Worm (Caenorhabditis elegans) whole organism, midembryonic: ENCODE data around the gene srh-97.

ENCODE experiments used
- T22C8.4 ChIP-seq: fragments of 200-800 bp; sonication (Bioruptor generic); IDR thresholded peaks from 2 replicates; pipeline ENCODE4 v1.3.6; 2022; ENCODE audit warnings: missing genetic modification characterization, missing compliant biosample characterization
- cog-1 ChIP-seq: sonication (generic microtip); optimal IDR thresholded peaks from 2 replicates; lab custom pipeline; 2016; ENCODE audit warnings: missing genetic modification characterization, missing compliant biosample characterization
- flt-1 ChIP-seq: fragments of 200-800 bp; sonication (Bioruptor generic); IDR thresholded peaks from 2 replicates; pipeline ENCODE4 v1.3.6; 2022; ENCODE audit warnings: missing genetic modification characterization, missing compliant biosample characterization
- klf-2 ChIP-seq: fragments of 200-800 bp; sonication (Bioruptor generic); conservative IDR thresholded peaks from 2 replicates; pipeline ENCODE4 v1.3.6; 2022; ENCODE audit warnings: missing genetic modification reagents, missing genetic modification characterization, missing compliant biosample characterization
- med-1 ChIP-seq: sonication (generic microtip); optimal IDR thresholded peaks from 2 replicates; lab custom pipeline; 2017; ENCODE audit warnings: missing genetic modification characterization, mild to moderate bottlenecking, missing compliant biosample characterization, antibody characterized with exemption, missing genetic modification reagents; ENCODE audit not compliant: insufficient read depth
- ref-1 ChIP-seq: fragments of 200-800 bp; sonication (Bioruptor generic); conservative IDR thresholded peaks from 2 replicates; pipeline ENCODE4 v1.3.6; 2022; ENCODE audit warnings: missing genetic modification reagents, missing genetic modification characterization, missing compliant biosample characterization
- tab-1 ChIP-seq: fragments of 200-800 bp; sonication (Bioruptor generic); IDR thresholded peaks from 2 replicates; pipeline ENCODE4 v1.3.6; 2022; ENCODE audit warnings: missing genetic modification characterization, missing compliant biosample characterization
- ztf-23 ChIP-seq: fragments of 200-800 bp; sonication (Bioruptor generic); IDR thresholded peaks from 2 replicates; pipeline ENCODE4 v1.3.6; 2022; ENCODE audit warnings: missing genetic modification reagents, missing genetic modification characterization, missing compliant biosample characterization
- ztf-29 ChIP-seq: fragments of 200-800 bp; sonication (Bioruptor generic); IDR thresholded peaks from 2 replicates; pipeline ENCODE4 v1.3.6; 2022; ENCODE audit warnings: missing genetic modification reagents, missing genetic modification characterization, missing compliant biosample characterization

The srh-97 gene

ce11 chrV:17019690-17020089 lies 2.8 kb downstream of the srh-97 start, which contains the start of gene F49H6.17:
Gene F49H6.17, plus strand, starts transcription at chrV:17019990.
- TF ChIP-seq T22C8.4 (GFP tag; lab: Robert Waterston, UW) = no peak
- no peak for TF ChIP-seq flt-1 (GFP tag; lab: Robert Waterston, UW)
- no peak for TF ChIP-seq tab-1 (GFP tag; lab: Robert Waterston, UW)
- no peak for TF ChIP-seq ztf-23 (GFP tag; lab: Robert Waterston, UW)

- no peak for TF ChIP-seq cog-1 (tag; lab: Kevin White, UChicago)
- TF ChIP-seq T22C8.4 (GFP tag; lab: Robert Waterston, UW) = no peak
- no peak for TF ChIP-seq ztf-29 (GFP tag; lab: Robert Waterston, UW)
- no peak for TF ChIP-seq flt-1 (GFP tag; lab: Robert Waterston, UW)
- TF ChIP-seq med-1 = no peak
- TF ChIP-seq klf-2 = no peak
- no peak for TF ChIP-seq tab-1 (GFP tag; lab: Robert Waterston, UW)
- TF ChIP-seq ref-1 (GFP tag; lab: Robert Waterston, UW) = no peak
- no peak for TF ChIP-seq ztf-23 (GFP tag; lab: Robert Waterston, UW)
These were observed 4.5 kb downstream of the srh-97 start, which contains the start of gene F49H6.12 for ce11 chrV:17021361-17021760. Gene F49H6.12, minus strand, starts transcription at chrV:17021461.

ce11 chrV:17022100-17022499 lies 5.2 kb downstream of the srh-97 start:
- TF ChIP-seq tab-1 (GFP tag; lab: Robert Waterston, UW) = 0 out of 2 replicates have a peak, but pooled peaks have one; percentile 25

ce11 chrV:17022613-17023322 lies 5.9 kb downstream of the srh-97 start, which contains the start of the genes F49H6.8 and F49H6.5:
Gene F49H6.8, minus strand, starts transcription at chrV:17022663.
Gene F49H6.5, plus strand, starts transcription at chrV:17023241.
- TF ChIP-seq tab-1 (GFP tag; lab: Robert Waterston, UW) (no peak), flt-1 (GFP tag; lab: Robert Waterston, UW) (no peak), T22C8.4 (GFP tag; lab: Robert Waterston, UW) (no peak)

- TF ChIP-seq T22C8.4 (GFP tag; lab: Robert Waterston, UW) (no peak), cog-1 (tag; lab: Kevin White, UChicago) (no peak), flt-1 (GFP tag; lab: Robert Waterston, UW) (no peak), ztf-23 (GFP tag; lab: Robert Waterston, UW) (no peak), ztf-29 (GFP tag; lab: Robert Waterston, UW) (no peak)
These were observed 9.4 kb downstream of the srh-97 start, which contains the start of gene F49H6.15 for ce11 chrV:17026289-17026688. Gene F49H6.15, minus strand, starts transcription at chrV:17026389.

- no peak for TF ChIP-seq ref-1 (GFP tag; lab: Robert Waterston, UW)
- TF ChIP-seq med-1 = no peak
- no peak for TF ChIP-seq T22C8.4 (GFP tag; lab: Robert Waterston, UW)
- TF ChIP-seq ztf-23 (GFP tag; lab: Robert Waterston, UW) = no peak
These were observed 13.5 kb downstream of the srh-97 start for ce11 chrV:17030430-17030829.

- TF ChIP-seq ref-1 (GFP tag; lab: Robert Waterston, UW) (no peak), ztf-23 (GFP tag; lab: Robert Waterston, UW) (no peak), med-1 (no peak)
These were observed 19.0 kb downstream of the srh-97 start, which contains the start of gene srz-94 for ce11 chrV:17035850-17036249. Gene srz-94, minus strand, starts transcription at chrV:17035950.

ce11 chrV:17042263-17042662 lies 25.4 kb downstream of the srh-97 start, which contains the start of gene hpo-33:
Gene hpo-33, plus strand, starts transcription at chrV:17042563.
- no peak for TF ChIP-seq ztf-29 (GFP tag; lab: Robert Waterston, UW)

ce11 chrV:17044500-17044899 lies 27.6 kb downstream of the srh-97 start, which contains the start of gene F28B1.2:
Gene F28B1.2, plus strand, starts transcription at chrV:17044800.
- TF ChIP-seq ztf-23 (GFP tag; lab: Robert Waterston, UW) (no peak), klf-2 (no peak), T22C8.4 (GFP tag; lab: Robert Waterston, UW) (no peak), ztf-29 (GFP tag; lab: Robert Waterston, UW) (no peak), ref-1 (GFP tag; lab: Robert Waterston, UW) (no peak), tab-1 (GFP tag; lab: Robert Waterston, UW) (no peak), cog-1 (tag; lab: Kevin White, UChicago) (no peak), med-1 (no peak), flt-1 (GFP tag; lab: Robert Waterston, UW) (no peak)

- TF ChIP-seq ztf-23 (GFP tag; lab: Robert Waterston, UW) = no peak
- TF ChIP-seq med-1 = no peak
- TF ChIP-seq cog-1 (tag; lab: Kevin White, UChicago) = no peak
- TF ChIP-seq tab-1 (GFP tag; lab: Robert Waterston, UW) = no peak
- TF ChIP-seq ref-1 (GFP tag; lab: Robert Waterston, UW) = no peak
- no peak for TF ChIP-seq T22C8.4 (GFP tag; lab: Robert Waterston, UW)
- no peak for TF ChIP-seq flt-1 (GFP tag; lab: Robert Waterston, UW)
- TF ChIP-seq klf-2 = no peak
- TF ChIP-seq ztf-29 (GFP tag; lab: Robert Waterston, UW) = no peak
These were observed 43.1 kb downstream of the srh-97 start, which contains the start of gene sri-66 for ce11 chrV:17059987-17060386. Gene sri-66, plus strand, starts transcription at chrV:17060287.

- TF ChIP-seq T22C8.4 (GFP tag; lab: Robert Waterston, UW) = no peak
- TF ChIP-seq klf-2 = no peak
- no peak for TF ChIP-seq ztf-29 (GFP tag; lab: Robert Waterston, UW)
- TF ChIP-seq tab-1 (GFP tag; lab: Robert Waterston, UW) = no peak
- TF ChIP-seq ztf-23 (GFP tag; lab: Robert Waterston, UW) = no peak
- TF ChIP-seq med-1 = no peak
- no peak for TF ChIP-seq flt-1 (GFP tag; lab: Robert Waterston, UW)
- TF ChIP-seq cog-1 (tag; lab: Kevin White, UChicago) = no peak
These were observed 44.7 kb downstream of the srh-97 start, which contains the start of gene F28B1.9 for ce11 chrV:17061585-17061984. Gene F28B1.9, plus strand, starts transcription at chrV:17061885.
